Fruit fly (Drosophila melanogaster): ENCODE results near the gene Dpck.

- TF ChIP-seq Myc (optimal IDR thresholded peaks at IDR 0.05) (no peak), lola (GFP tag; optimal IDR thresholded peaks at IDR 0.05) (no peak), N (GFP tag; optimal IDR thresholded peaks at IDR 0.05) (no peak), Hr78 (GFP tag; optimal IDR thresholded peaks at IDR 0.05) (no peak), foxo (GFP tag; optimal IDR thresholded peaks at IDR 0.05) (no peak), CG9705 (GFP tag; optimal IDR thresholded peaks at IDR 0.05) (no peak), pan (optimal IDR thresholded peaks at IDR 0.05) (no peak), usp (GFP tag; optimal IDR thresholded peaks at IDR 0.05) (no peak), dl (GFP tag; optimal IDR thresholded peaks at IDR 0.05; ENCODE audit: insufficient read depth in 1 of 2, partially characterized antibody in 2 of 2) (no peak), Rel (GFP tag; optimal IDR thresholded peaks at IDR 0.05) (no peak), Rel (tag; optimal IDR thresholded peaks at IDR 0.05) (no peak), h (GFP tag; optimal IDR thresholded peaks at IDR 0.05) (no peak)
These were observed 9.9 kb downstream of the Dpck start for dm6 chr3R:7091904-7092303.
